Worm (Caenorhabditis elegans) whole organism, young adult: ENCODE measurements around the gene Y46G5A.18.

Experiments
- F10E7.11 ChIP-seq: sonication (generic microtip); optimal IDR thresholded peaks from 2 replicates; lab custom pipeline; 2017; ENCODE audit warnings: mild to moderate bottlenecking, missing genetic modification characterization, moderate library complexity, missing compliant biosample characterization
- F57A8.1 ChIP-seq: fragments of 200-800 bp; sonication (Bioruptor generic); optimal IDR thresholded peaks from 2 replicates; lab custom pipeline; 2018; ENCODE audit warnings: mild to moderate bottlenecking, missing genetic modification characterization, moderate library complexity, missing compliant biosample characterization
- ceh-58 ChIP-seq: fragments of 200-800 bp; sonication (Bioruptor generic); IDR thresholded peaks from 2 replicates; pipeline ENCODE4 v1.3.6; 2022; ENCODE audit warnings: missing genetic modification characterization, missing compliant biosample characterization
- ekl-4 ChIP-seq: fragments of 200-800 bp; sonication (Bioruptor generic); IDR thresholded peaks from 2 replicates; pipeline ENCODE4 v1.3.6; 2022; ENCODE audit warnings: missing genetic modification reagents, missing genetic modification characterization, missing compliant biosample characterization
- lsy-27 ChIP-seq: sonication (generic microtip); optimal IDR thresholded peaks from 2 replicates; lab custom pipeline; 2017; ENCODE audit warnings: missing genetic modification characterization, mild to moderate bottlenecking, missing compliant biosample characterization, antibody characterized with exemption, missing genotype, borderline replicate concordance; ENCODE audit not compliant: insufficient read depth
- nfya-1 ChIP-seq: sonication (generic microtip); optimal IDR thresholded peaks from 2 replicates; lab custom pipeline; 2017; ENCODE audit warnings: antibody characterized with exemption, missing compliant biosample characterization, missing genetic modification characterization, borderline replicate concordance; ENCODE audit not compliant: insufficient read depth
- nhr-80 ChIP-seq: sonication (generic microtip); optimal IDR thresholded peaks from 2 replicates; lab custom pipeline; 2016; ENCODE audit warnings: missing genetic modification characterization, missing compliant biosample characterization

- TF ChIP-seq lsy-27 (tag; lab: Kevin White, UChicago) = no peak
- TF ChIP-seq F57A8.1 (GFP tag; lab: Kevin White, UChicago) = no peak
- no peak for TF ChIP-seq nfya-1 (tag; lab: Kevin White, UChicago)
- no peak for TF ChIP-seq F10E7.11 (tag; lab: Kevin White, UChicago)
- no peak for TF ChIP-seq ekl-4
- no peak for TF ChIP-seq nhr-80 (tag; lab: Kevin White, UChicago)
- no peak for TF ChIP-seq ceh-58 (GFP tag; lab: Robert Waterston, UW)
Observed at ce11 chrII:12824463-12824862, 19.4 kb upstream of the Y46G5A.18 start.
